Fruit fly (Drosophila melanogaster): ENCODE measurements around the gene Cht6.

Gene Cht6

DNA sequence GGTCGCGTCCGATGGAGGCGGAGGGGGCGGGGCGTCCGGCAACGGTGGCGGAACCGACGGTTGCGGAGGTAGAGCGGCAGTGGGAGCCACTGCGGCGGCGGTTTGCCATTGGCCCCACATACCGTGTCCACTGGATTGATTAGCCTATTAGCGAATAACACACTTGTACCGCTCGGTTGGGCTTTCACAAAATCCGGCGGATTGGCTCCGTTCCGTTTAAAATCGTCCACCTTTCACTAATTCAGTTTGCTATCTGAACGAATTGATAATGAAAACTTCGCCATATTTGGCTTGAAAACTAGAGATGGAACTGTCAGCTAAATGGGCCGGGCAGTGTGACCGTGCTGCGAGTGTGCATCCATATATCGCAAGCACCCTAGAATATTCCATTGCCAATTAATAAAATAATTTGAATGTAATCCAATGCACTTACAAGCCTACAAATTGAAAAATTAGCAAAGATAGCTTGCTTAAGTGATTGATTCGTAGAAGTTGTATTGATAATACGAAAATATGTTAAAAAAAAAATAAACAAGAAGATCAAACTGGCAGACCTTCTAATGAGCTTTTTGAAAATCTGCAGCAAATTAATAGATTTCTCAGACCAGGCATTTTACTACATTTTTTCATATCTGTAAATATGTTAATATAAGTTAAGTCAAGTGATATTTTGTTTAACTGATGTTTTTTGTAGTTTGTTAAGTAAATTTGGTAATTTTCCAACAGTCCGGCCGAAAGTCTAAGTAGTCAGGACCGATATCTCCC is 65.7 kb downstream of the Cht6 start, which contains the start of gene ZAP3:
Gene ZAP3, minus strand, starts transcription at position 308 of the 765 bp plus-strand sequence.
- 0 out of 3 replicates have a peak, but pooled peaks have one; percentile 10 for TF ChIP-seq CG4496 (GFP tag; IDR thresholded peaks at IDR 0.05)
- no peak for TF ChIP-seq EcR (GFP tag; optimal IDR thresholded peaks at IDR 0.05)

DNA sequence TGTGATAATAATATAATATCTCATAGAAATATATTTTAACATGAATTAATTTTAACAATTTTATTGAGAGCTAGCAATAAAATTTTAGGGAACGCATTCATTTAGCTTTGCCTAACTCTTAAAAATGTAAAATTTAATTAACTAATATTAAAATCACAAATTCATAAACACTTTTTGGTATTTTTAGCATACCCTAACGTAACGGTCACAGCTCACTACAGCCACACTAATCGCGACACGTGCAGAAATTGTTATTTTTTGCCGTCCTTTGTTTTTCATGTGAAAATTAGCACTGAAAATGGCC is 66.3 kb downstream of the Cht6 start, which contains the start of gene CG2972:
Gene CG2972, plus strand, starts transcription at position 205 of the 304 bp plus-strand sequence.
- TF ChIP-seq Ets98B (GFP tag; IDR thresholded peaks at IDR 0.05) (no peak), CG17806 (tag; optimal IDR thresholded peaks at IDR 0.05) (no peak), CG12605 (GFP tag; IDR thresholded peaks at IDR 0.05) (no peak)

DNA sequence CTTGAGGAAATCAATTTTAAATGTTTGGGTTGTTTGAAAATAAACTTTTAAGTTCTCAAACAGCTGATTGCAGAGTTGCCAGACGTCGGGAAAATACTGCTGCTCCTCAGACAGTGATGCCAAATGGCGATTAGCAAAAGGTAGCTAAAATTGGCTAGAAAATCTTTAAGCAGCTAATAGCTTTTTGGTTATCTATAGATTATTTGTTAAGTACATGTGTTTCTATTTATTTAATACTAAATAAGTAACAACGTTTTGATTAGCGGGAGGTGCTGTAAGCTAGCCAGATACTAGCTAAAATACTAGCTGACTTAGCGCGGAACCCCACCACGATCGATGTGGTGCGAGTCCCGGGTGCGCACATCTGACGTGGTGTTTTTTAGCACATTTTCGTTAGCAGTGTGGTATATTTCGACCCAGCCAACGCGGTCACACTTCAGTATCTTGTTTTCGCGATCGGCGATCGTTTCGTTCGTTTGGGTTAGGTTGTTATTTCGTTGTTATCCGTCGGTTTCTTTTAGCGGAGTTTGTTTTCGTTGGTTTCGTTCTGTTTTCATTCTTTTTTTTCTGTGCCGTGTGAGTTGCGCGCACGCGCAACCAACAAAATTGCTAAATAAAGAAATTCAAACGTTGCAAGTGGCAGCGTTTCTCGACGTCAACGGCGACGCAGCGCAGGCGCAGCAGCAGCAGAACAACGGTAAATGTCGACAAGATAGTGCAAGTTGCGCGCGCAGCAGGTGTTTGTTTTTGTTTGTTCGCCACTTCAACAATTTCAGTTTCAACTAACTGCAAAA is 69.6 kb downstream of the Cht6 start, which contains the start of the genes Naxe and RhoU:
Gene Naxe, minus strand, starts transcription at position 77 of the 794 bp plus-strand sequence.
Gene RhoU, plus strand, starts transcription at position 433 of the 794 bp plus-strand sequence.
- TF ChIP-seq Ets98B (GFP tag; IDR thresholded peaks at IDR 0.05) (peak; percentile 13; the same call in 1 of the 2 replicates), CG13204 (GFP tag; optimal IDR thresholded peaks at IDR 0.05) (peak; percentile 1), CG4496 (GFP tag; IDR thresholded peaks at IDR 0.05) (peak; percentile 72), gl (tag; optimal IDR thresholded peaks at IDR 0.05) (no peak), CG15710 (tag; optimal IDR thresholded peaks at IDR 0.05) (peak; percentile 2), CG32121 (GFP tag; IDR thresholded peaks at IDR 0.05) (no peak), CG12605 (GFP tag; IDR thresholded peaks at IDR 0.05) (peak; percentile 53; the same call in 1 of the 2 replicates), CG8301 (tag; optimal IDR thresholded peaks at IDR 0.05) (no peak), CG17806 (tag; optimal IDR thresholded peaks at IDR 0.05) (no peak)

DNA sequence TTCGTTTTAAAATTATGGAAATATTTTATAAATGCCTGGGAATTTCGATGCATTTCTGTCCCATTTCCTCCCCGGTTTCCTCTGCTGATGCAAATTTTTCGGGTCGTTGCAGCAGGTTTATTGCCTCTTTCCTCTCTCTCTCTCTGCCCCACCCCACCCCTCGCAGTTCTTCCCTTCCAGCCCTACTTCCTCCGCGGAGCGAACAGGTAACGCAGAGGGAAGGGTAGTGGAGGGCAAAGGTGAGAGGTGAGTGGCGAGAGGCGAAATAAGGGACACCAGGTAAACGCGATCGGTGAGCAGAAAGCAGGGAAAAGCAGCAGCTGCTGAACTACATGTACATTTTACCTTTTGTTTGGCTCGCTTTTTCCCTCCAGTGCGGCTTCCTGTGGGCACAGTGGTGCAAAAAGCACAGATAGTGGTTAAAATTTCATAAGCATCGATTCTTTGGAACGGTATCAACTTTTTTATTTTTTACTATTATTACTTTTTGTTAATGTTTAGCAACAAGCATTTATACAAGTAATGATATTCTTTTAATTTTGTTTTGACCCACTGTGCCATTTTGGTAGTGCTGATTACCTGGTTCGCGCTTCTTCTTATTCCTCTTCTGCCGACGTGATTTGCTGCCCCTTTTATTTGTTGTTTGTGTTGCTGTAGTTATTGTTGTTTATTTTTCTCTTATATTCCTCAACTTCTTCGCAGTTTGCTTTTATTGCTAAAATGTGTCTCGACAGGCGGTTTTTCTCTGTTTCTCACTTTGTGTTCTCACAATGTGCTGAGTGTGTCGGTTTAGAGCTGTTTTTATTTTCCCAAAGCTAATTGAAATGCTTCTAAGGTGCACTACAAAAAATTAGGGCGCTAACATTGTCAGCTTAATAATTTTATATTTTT is 71.6 kb downstream of the Cht6 start:
- peak; percentile 62 for TF ChIP-seq CG12605 (GFP tag; IDR thresholded peaks at IDR 0.05)
- peak; percentile 67 for TF ChIP-seq CG13204 (GFP tag; optimal IDR thresholded peaks at IDR 0.05)
- TF ChIP-seq gl (tag; optimal IDR thresholded peaks at IDR 0.05), result peak; percentile 48
- TF ChIP-seq fd96Ca (GFP tag; IDR thresholded peaks at IDR 0.05), result peak; percentile 72
- peak; percentile 79 for TF ChIP-seq CG9948 (tag; optimal IDR thresholded peaks at IDR 0.05)
- TF ChIP-seq CG8301 (tag; optimal IDR thresholded peaks at IDR 0.05), result peak; percentile 29
- peak; percentile 77 for TF ChIP-seq Pif1A (GFP tag; optimal IDR thresholded peaks at IDR 0.05)
- TF ChIP-seq CG14655 (GFP tag; optimal IDR thresholded peaks at IDR 0.05), result no peak
- TF ChIP-seq Ets98B (GFP tag; IDR thresholded peaks at IDR 0.05), result peak; percentile 63
- TF ChIP-seq CG8159 (tag; optimal IDR thresholded peaks at IDR 0.05), result peak; percentile 81
- TF ChIP-seq CG4496 (GFP tag; IDR thresholded peaks at IDR 0.05), result peak; percentile 82
- peak; percentile 15; the same call in 1 of the 2 replicates for TF ChIP-seq CG32121 (GFP tag; IDR thresholded peaks at IDR 0.05)
- TF ChIP-seq CG10348 (GFP tag; IDR thresholded peaks at IDR 0.05), result no peak
- peak; percentile 84 for TF ChIP-seq CG15710 (tag; optimal IDR thresholded peaks at IDR 0.05)
- TF ChIP-seq rn (GFP tag; IDR thresholded peaks at IDR 0.05), result no peak; the same call in 1 of the 2 replicates
- peak; percentile 79 for TF ChIP-seq CG17806 (tag; optimal IDR thresholded peaks at IDR 0.05)
- TF ChIP-seq EcR (GFP tag; optimal IDR thresholded peaks at IDR 0.05), result peak; percentile 31
- TF ChIP-seq D1 (tag; optimal IDR thresholded peaks at IDR 0.05), result peak; percentile 8
- TF ChIP-seq Pif1B (GFP tag; optimal IDR thresholded peaks at IDR 0.05), result peak; percentile 74
- peak; percentile 79 for TF ChIP-seq Snoo (tag; optimal IDR thresholded peaks at IDR 0.05)
- peak; percentile 73 for TF ChIP-seq CG34367 (tag; optimal IDR thresholded peaks at IDR 0.05)

DNA sequence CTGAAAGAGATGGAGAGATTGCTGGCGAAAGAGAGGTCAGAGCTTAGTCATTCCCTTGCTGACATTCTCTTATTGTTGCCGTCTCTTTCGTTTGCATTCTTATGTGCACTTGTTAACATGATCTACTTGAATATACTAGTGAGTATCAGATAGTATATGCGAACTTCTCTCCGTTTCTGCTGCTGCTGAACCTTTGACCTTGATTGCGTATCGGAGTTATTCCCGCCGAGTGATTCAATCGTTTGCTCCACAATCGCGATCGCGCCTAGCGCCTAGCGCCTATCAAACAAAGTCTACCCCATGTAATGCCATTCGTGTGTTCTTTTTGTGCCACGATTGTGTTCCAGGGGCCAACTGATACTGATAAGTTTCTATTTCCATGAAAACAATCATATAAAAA is 72.5 kb downstream of the Cht6 start:
- TF ChIP-seq CG15710 (tag; optimal IDR thresholded peaks at IDR 0.05), result no peak
- TF ChIP-seq CG12605 (GFP tag; IDR thresholded peaks at IDR 0.05), result 0 out of 2 replicates have a peak, but pooled peaks have one; percentile 41
- peak; percentile 10 for TF ChIP-seq EcR (GFP tag; optimal IDR thresholded peaks at IDR 0.05)

DNA sequence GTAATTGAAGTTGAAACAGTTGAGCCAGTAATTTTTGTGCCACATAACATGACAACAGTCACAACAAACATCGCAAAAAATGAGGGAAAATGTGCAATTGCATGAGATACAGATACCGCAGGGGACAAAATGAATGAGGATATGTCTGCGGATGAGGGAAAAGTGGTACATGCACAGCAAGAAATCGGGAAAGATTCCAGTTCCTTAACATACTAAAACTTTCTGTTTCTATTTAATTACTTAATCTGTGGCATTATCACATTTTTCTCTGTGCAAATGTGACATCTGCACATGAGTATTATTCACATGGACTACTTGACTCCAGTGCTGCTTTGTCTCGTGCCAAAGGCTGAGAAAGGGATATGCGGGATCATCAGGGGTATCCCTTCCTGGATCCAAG is 76.2 kb downstream of the Cht6 start:
- TF ChIP-seq CG13204 (GFP tag; optimal IDR thresholded peaks at IDR 0.05) (no peak), Pif1A (GFP tag; optimal IDR thresholded peaks at IDR 0.05) (peak; percentile 8), CG8159 (tag; optimal IDR thresholded peaks at IDR 0.05) (peak; percentile 11)
